Fruit fly (Drosophila melanogaster) whole organism, prepupa: Measurements from ENCODE around the gene CG13359.

Source experiments
- Blimp-1 ChIP-seq: fragments of 200-800 bp; sonication (Bioruptor generic); optimal IDR thresholded peaks from 3 replicates; lab custom pipeline; 2017; ENCODE audit warnings: missing biosample characterization, missing genetic modification characterization, mild to moderate bottlenecking, moderate library complexity, missing genetic modification reagents
- CG10631 ChIP-seq: fragments of 200-800 bp; sonication (Bioruptor generic); optimal IDR thresholded peaks from 2 replicates; lab custom pipeline; 2016; ENCODE audit warnings: missing biosample characterization, missing genetic modification characterization
- CG10669 ChIP-seq: fragments of 200-800 bp; sonication (Bioruptor generic); optimal IDR thresholded peaks from 3 replicates; lab custom pipeline; 2018; ENCODE audit warnings: missing biosample characterization, mild to moderate bottlenecking, missing genetic modification characterization, moderate library complexity
- CG11294 ChIP-seq: fragments of 200-800 bp; sonication (Bioruptor generic); IDR thresholded peaks from 2 replicates; pipeline ENCODE4 v1.3.6; 2022; ENCODE audit warnings: missing biosample characterization, missing genetic modification characterization
- CG11902 ChIP-seq: fragments of 200-800 bp; sonication (Bioruptor generic); optimal IDR thresholded peaks from 3 replicates; lab custom pipeline; 2016; ENCODE audit warnings: missing biosample characterization, missing genetic modification characterization
- CG15336 ChIP-seq: fragments of 200-800 bp; sonication (Bioruptor generic); IDR thresholded peaks from 2 replicates; pipeline ENCODE4 v1.3.6; 2022; ENCODE audit warnings: missing biosample characterization, missing genetic modification characterization
- CG1621 ChIP-seq: fragments of 200-800 bp; sonication (Bioruptor generic); optimal IDR thresholded peaks from 3 replicates; lab custom pipeline; 2018; ENCODE audit warnings: missing biosample characterization, mild to moderate bottlenecking, missing genetic modification characterization
- CG16779 ChIP-seq: fragments of 200-800 bp; sonication (Bioruptor generic); optimal IDR thresholded peaks from 3 replicates; lab custom pipeline; 2017; ENCODE audit warnings: missing biosample characterization, mild to moderate bottlenecking, missing genetic modification characterization
- CG31627 ChIP-seq: fragments of 200-800 bp; sonication (Bioruptor generic); optimal IDR thresholded peaks from 3 replicates; lab custom pipeline; 2016; ENCODE audit warnings: missing biosample characterization, missing genetic modification characterization
- CG32006 ChIP-seq: fragments of 200-800 bp; sonication (Bioruptor generic); optimal IDR thresholded peaks from 3 replicates; lab custom pipeline; 2017; ENCODE audit warnings: missing biosample characterization, mild to moderate bottlenecking, missing genetic modification characterization
- CG4318 ChIP-seq: fragments of 200-800 bp; sonication (Bioruptor generic); optimal IDR thresholded peaks from 3 replicates; lab custom pipeline; 2017; ENCODE audit warnings: missing biosample characterization, mild to moderate bottlenecking, missing genetic modification characterization
- CG6163 ChIP-seq: fragments of 200-800 bp; sonication (Bioruptor generic); IDR thresholded peaks from 3 replicates; pipeline ENCODE4 v1.3.6; 2022; ENCODE audit warnings: missing biosample characterization, missing genetic modification characterization
- CG6276 ChIP-seq: fragments of 200-800 bp; sonication (Bioruptor generic); optimal IDR thresholded peaks from 2 replicates; lab custom pipeline; 2017; ENCODE audit warnings: missing biosample characterization, mild to moderate bottlenecking, missing genetic modification characterization
- CG6808 ChIP-seq: fragments of 200-800 bp; sonication (Bioruptor generic); optimal IDR thresholded peaks from 3 replicates; lab custom pipeline; 2017; ENCODE audit warnings: missing biosample characterization, missing genetic modification characterization, mild to moderate bottlenecking, moderate library complexity, missing genetic modification reagents
- CG7368 ChIP-seq: fragments of 200-800 bp; sonication (Bioruptor generic); optimal IDR thresholded peaks from 3 replicates; lab custom pipeline; 2016; ENCODE audit warnings: missing biosample characterization, missing genetic modification characterization
- CG8119 ChIP-seq: fragments of 200-800 bp; sonication (Bioruptor generic); IDR thresholded peaks from 3 replicates; pipeline ENCODE4 v1.3.6; 2022; ENCODE audit warnings: missing biosample characterization, missing genetic modification characterization
- CG8319 ChIP-seq: fragments of 200-800 bp; sonication (Bioruptor generic); optimal IDR thresholded peaks from 3 replicates; lab custom pipeline; 2016; ENCODE audit warnings: missing biosample characterization, missing genetic modification characterization
- CG8632 ChIP-seq: fragments of 200-800 bp; sonication (Bioruptor generic); optimal IDR thresholded peaks from 3 replicates; lab custom pipeline; 2016; ENCODE audit warnings: missing biosample characterization, missing genetic modification characterization
- CG9139 ChIP-seq: fragments of 200-800 bp; sonication (Bioruptor generic); optimal IDR thresholded peaks from 3 replicates; lab custom pipeline; 2017; ENCODE audit warnings: missing biosample characterization, mild to moderate bottlenecking, missing genetic modification characterization
- Eip75B ChIP-seq: fragments of 200-800 bp; sonication (Bioruptor generic); optimal IDR thresholded peaks from 3 replicates; lab custom pipeline; 2016; ENCODE audit warnings: missing biosample characterization, missing genetic modification characterization
- Eip78C ChIP-seq: fragments of 200-800 bp; sonication (Bioruptor generic); peaks from one replicate; lab custom pipeline; 2016; ENCODE audit warnings: missing biosample characterization, missing genetic modification characterization
- Hr38 ChIP-seq: sonication (Bioruptor generic); optimal IDR thresholded peaks from 2 replicates; lab custom pipeline; 2016; ENCODE audit warnings: missing biosample characterization, missing genetic modification characterization
- Hr39 ChIP-seq: fragments of 200-800 bp; sonication (Bioruptor generic); optimal IDR thresholded peaks from 2 replicates; lab custom pipeline; 2016; ENCODE audit warnings: missing biosample characterization, missing genetic modification characterization
- Lpt ChIP-seq: fragments of 200-800 bp; sonication (Bioruptor generic); optimal IDR thresholded peaks from 3 replicates; lab custom pipeline; 2016; ENCODE audit warnings: missing biosample characterization, missing genetic modification characterization
- Met ChIP-seq: fragments of 200-800 bp; sonication (Bioruptor generic); optimal IDR thresholded peaks from 3 replicates; lab custom pipeline; 2016; ENCODE audit warnings: missing biosample characterization, missing genetic modification characterization
- OdsH ChIP-seq: fragments of 200-800 bp; sonication (Bioruptor generic); optimal IDR thresholded peaks from 3 replicates; lab custom pipeline; 2016; ENCODE audit warnings: missing biosample characterization, missing genetic modification characterization
- Smox ChIP-seq: fragments of 200-800 bp; sonication (Bioruptor generic); optimal IDR thresholded peaks from 3 replicates; lab custom pipeline; 2016; ENCODE audit warnings: missing biosample characterization, missing genetic modification characterization
- acj6 ChIP-seq: fragments of 200-800 bp; sonication (Bioruptor generic); optimal IDR thresholded peaks from 3 replicates; lab custom pipeline; 2016; ENCODE audit warnings: missing biosample characterization, missing genetic modification characterization
- cyc ChIP-seq: fragments of 200-800 bp; sonication (Bioruptor generic); optimal IDR thresholded peaks from 3 replicates; lab custom pipeline; 2016; ENCODE audit warnings: missing biosample characterization, missing genetic modification characterization
- dsx ChIP-seq: fragments of 200-800 bp; optimal IDR thresholded peaks from 3 replicates; lab custom pipeline; 2019; ENCODE audit warnings: missing biosample characterization, mild to moderate bottlenecking, missing genetic modification characterization, moderate library complexity; ENCODE audit not compliant: poor library complexity, severe bottlenecking
- eg ChIP-seq: fragments of 200-800 bp; sonication (Bioruptor generic); IDR thresholded peaks from 3 replicates; pipeline ENCODE4 v1.3.6; 2022; ENCODE audit warnings: missing biosample characterization, missing genetic modification characterization
- lz ChIP-seq: fragments of 200-800 bp; sonication (Bioruptor generic); optimal IDR thresholded peaks from 3 replicates; lab custom pipeline; 2016; ENCODE audit warnings: missing biosample characterization, missing genetic modification characterization
- pdm3 ChIP-seq: fragments of 200-800 bp; sonication (Bioruptor generic); optimal IDR thresholded peaks from 3 replicates; lab custom pipeline; 2016; ENCODE audit warnings: missing biosample characterization, missing genetic modification characterization
- spab ChIP-seq: fragments of 200-800 bp; sonication (Bioruptor generic); optimal IDR thresholded peaks from 2 replicates; lab custom pipeline; 2017; ENCODE audit warnings: missing biosample characterization, mild to moderate bottlenecking, missing genetic modification characterization, missing genetic modification reagents
- ss ChIP-seq, 2 experiments: fragments of 200-800 bp; sonication (Bioruptor generic); optimal IDR thresholded peaks; 2 replicates in 1 of 2; 3 replicates in 1 of 2; lab custom pipeline; 2017 to 2018; ENCODE audit warnings: mild to moderate bottlenecking in 2 of 2, missing biosample characterization in 2 of 2, missing genetic modification characterization in 2 of 2, moderate library complexity in 1 of 2
- svp ChIP-seq: fragments of 200-800 bp; sonication (Bioruptor generic); peaks from one replicate; lab custom pipeline; 2016; ENCODE audit warnings: missing biosample characterization, missing genetic modification characterization

Gene CG13359

dm6 chrX:803370-803769, at the start of gene CG13359:
Gene CG13359 (minus strand): TSS chrX:803470.
- TF ChIP-seq CG11294 (GFP tag; lab: Robert Waterston, UW) (no peak), Smox (GFP tag; lab: Kevin White, UChicago) (no peak), CG6163 (GFP tag; lab: Robert Waterston, UW) (no peak), Eip75B (GFP tag; lab: Kevin White, UChicago) (no peak), CG9139 (GFP tag; lab: Kevin White, UChicago) (no peak), Hr39 (GFP tag; lab: Kevin White, UChicago) (no peak), Blimp-1 (no peak), CG1621 (tag; lab: Kevin White, UChicago) (no peak), CG4318 (no peak), spab (GFP tag; lab: Kevin White, UChicago) (no peak), CG7368 (no peak), CG10631 (no peak), svp (GFP tag; lab: Kevin White, UChicago) (no peak), CG8632 (GFP tag; lab: Kevin White, UChicago) (no peak), CG8319 (GFP tag; lab: Kevin White, UChicago) (no peak), dsx (GFP tag; lab: Kevin White, UChicago) (no peak), Hr38 (GFP tag; lab: Kevin White, UChicago) (no peak)

dm6 chrX:847057-847456, 43.8 kb upstream of the CG13359 start, which contains the start of gene CG3713:
Gene CG3713 (minus strand): TSS chrX:847157.
- TF ChIP-seq acj6: no peak

- TF ChIP-seq CG32006 (GFP tag; lab: Kevin White, UChicago) (no peak), Hr38 (GFP tag; lab: Kevin White, UChicago) (no peak), Blimp-1 (no peak), CG8119 (GFP tag; lab: Robert Waterston, UW) (no peak), CG6808 (GFP tag; lab: Kevin White, UChicago) (no peak), CG6276 (no peak), CG11902 (GFP tag; lab: Kevin White, UChicago) (no peak), lz (GFP tag; lab: Kevin White, UChicago) (no peak)
Measured at dm6 chrX:844523-844922, 41.3 kb upstream of the CG13359 start, which contains the start of gene CG14635. Gene CG14635 (plus strand): TSS chrX:844823.

dm6 chrX:843489-843888, 40.2 kb upstream of the CG13359 start:
- no peak for TF ChIP-seq Lpt (GFP tag; lab: Kevin White, UChicago)
- no peak for TF ChIP-seq CG15336 (GFP tag; lab: Robert Waterston, UW)
- peak; percentile 8 for TF ChIP-seq Met (GFP tag; lab: Kevin White, UChicago)
- TF ChIP-seq CG6276: no peak
- TF ChIP-seq CG6163 (GFP tag; lab: Robert Waterston, UW): no peak
- no peak for TF ChIP-seq CG7368
- TF ChIP-seq CG16779 (tag; lab: Kevin White, UChicago): no peak
- peak; percentile 12 for TF ChIP-seq lz (GFP tag; lab: Kevin White, UChicago)
- peak; percentile 9 for TF ChIP-seq CG10669
- peak; percentile 9 for TF ChIP-seq cyc (GFP tag; lab: Kevin White, UChicago)
- TF ChIP-seq CG31627 (GFP tag; lab: Kevin White, UChicago): peak; percentile 7
- TF ChIP-seq Eip78C (GFP tag; lab: Kevin White, UChicago): peak; percentile 10
- 0 out of 3 replicates have a peak, but pooled peaks have one; percentile 33 for TF ChIP-seq eg (GFP tag; lab: Robert Waterston, UW)
- TF ChIP-seq pdm3 (GFP tag; lab: Kevin White, UChicago): peak; percentile 28
- no peak for TF ChIP-seq OdsH (GFP tag; lab: Kevin White, UChicago)
- TF ChIP-seq Eip75B (GFP tag; lab: Kevin White, UChicago): no peak
- TF ChIP-seq CG4318: no peak
- peak; percentile 9 for TF ChIP-seq Hr39 (GFP tag; lab: Kevin White, UChicago)
- no peak for TF ChIP-seq ss (GFP tag; optimal IDR thresholded peaks at IDR 0.05; lab: Kevin White, UChicago)
- TF ChIP-seq Smox (GFP tag; lab: Kevin White, UChicago): peak; percentile 11
- TF ChIP-seq, all 60 proteins: peak for 10
